Fruit fly (Drosophila melanogaster) whole organism, embryonic: ENCODE data around the gene yrt.

Source experiments
- Adf1 ChIP-seq: fragments of 200-800 bp; sonication (Bioruptor generic); IDR thresholded peaks from 2 replicates; pipeline ENCODE4 v1.3.6; 2022; ENCODE audit warnings: missing biosample characterization, missing genetic modification characterization
- Bgb ChIP-seq: fragments of 200-800 bp; sonication (Bioruptor generic); IDR thresholded peaks from 2 replicates; pipeline ENCODE4 v1.3.6; 2022; ENCODE audit warnings: missing biosample characterization, missing genetic modification characterization; ENCODE audit not compliant: partially characterized antibody
- CG10147 ChIP-seq: fragments of 200-800 bp; sonication (Bioruptor generic); optimal IDR thresholded peaks from 2 replicates; lab custom pipeline; 2019; ENCODE audit warnings: missing biosample characterization, mild to moderate bottlenecking, missing genetic modification characterization, moderate library complexity
- CG10274 ChIP-seq: fragments of 200-800 bp; sonication (Bioruptor generic); optimal IDR thresholded peaks from 3 replicates; lab custom pipeline; 2017; ENCODE audit warnings: missing biosample characterization, mild to moderate bottlenecking, missing genetic modification characterization
- CG12659 ChIP-seq: fragments of 200-800 bp; sonication (Bioruptor generic); optimal IDR thresholded peaks from 3 replicates; lab custom pipeline; 2017; ENCODE audit warnings: mild to moderate bottlenecking, missing biosample characterization, missing genetic modification reagents, missing genetic modification characterization
- CG14441 ChIP-seq: fragments of 200-800 bp; sonication (Bioruptor generic); IDR thresholded peaks from 2 replicates; pipeline ENCODE4 v1.3.6; 2022; ENCODE audit warnings: missing biosample characterization, missing genetic modification characterization
- CG15696 ChIP-seq: fragments of 200-800 bp; sonication (Bioruptor generic); optimal IDR thresholded peaks from 2 replicates; lab custom pipeline; 2019; ENCODE audit warnings: missing biosample characterization, mild to moderate bottlenecking, missing genetic modification characterization, moderate library complexity
- CG1603 ChIP-seq: fragments of 200-800 bp; sonication (Bioruptor generic); optimal IDR thresholded peaks from 2 replicates; lab custom pipeline; 2019; ENCODE audit warnings: missing biosample characterization, mild to moderate bottlenecking, missing genetic modification characterization, moderate library complexity
- CG17912 ChIP-seq: fragments of 200-800 bp; sonication (Bioruptor generic); optimal IDR thresholded peaks from 2 replicates; lab custom pipeline; 2018; ENCODE audit warnings: missing biosample characterization, mild to moderate bottlenecking, missing genetic modification characterization
- CG18619 ChIP-seq: fragments of 200-800 bp; sonication (Bioruptor generic); optimal IDR thresholded peaks from 3 replicates; lab custom pipeline; 2017; ENCODE audit warnings: missing biosample characterization, mild to moderate bottlenecking, missing genetic modification characterization
- CG2202 ChIP-seq: fragments of 200-800 bp; sonication (Bioruptor generic); optimal IDR thresholded peaks from 2 replicates; lab custom pipeline; 2018; ENCODE audit warnings: missing biosample characterization, mild to moderate bottlenecking, missing genetic modification characterization
- CG3995 ChIP-seq: fragments of 200-800 bp; sonication (Bioruptor generic); optimal IDR thresholded peaks from 3 replicates; lab custom pipeline; 2016; ENCODE audit warnings: missing biosample characterization, missing genetic modification characterization
- CG4360 ChIP-seq: fragments of 200-800 bp; sonication (Bioruptor generic); IDR thresholded peaks from 2 replicates; pipeline ENCODE4 v1.3.6; 2022; ENCODE audit warnings: missing biosample characterization, missing genetic modification characterization
- CG6813 ChIP-seq: fragments of 200-800 bp; sonication (Bioruptor generic); optimal IDR thresholded peaks from 2 replicates; lab custom pipeline; 2017; ENCODE audit warnings: missing biosample characterization, missing genetic modification characterization, mild to moderate bottlenecking, moderate library complexity, missing genetic modification reagents
- CG7745 ChIP-seq: fragments of 200-800 bp; sonication (Bioruptor generic); optimal IDR thresholded peaks from 2 replicates; lab custom pipeline; 2018; ENCODE audit warnings: missing biosample characterization, mild to moderate bottlenecking, missing genetic modification characterization, moderate library complexity
- CG7963 ChIP-seq: fragments of 200-800 bp; sonication (Bioruptor generic); IDR thresholded peaks from 3 replicates; pipeline ENCODE4 v1.3.6; 2022; ENCODE audit warnings: missing biosample characterization, missing genetic modification characterization; ENCODE audit not compliant: partially characterized antibody
- CG9437 ChIP-seq: fragments of 200-800 bp; sonication (Bioruptor generic); optimal IDR thresholded peaks from 2 replicates; lab custom pipeline; 2018; ENCODE audit warnings: missing biosample characterization, mild to moderate bottlenecking, missing genetic modification characterization
- CG9609 ChIP-seq: fragments of 200-800 bp; sonication (Bioruptor generic); optimal IDR thresholded peaks from 3 replicates; lab custom pipeline; 2016; ENCODE audit warnings: missing biosample characterization, missing genetic modification characterization
- CG9932 ChIP-seq: fragments of 200-800 bp; sonication (Bioruptor generic); IDR thresholded peaks from 2 replicates; pipeline ENCODE4 v1.3.6; 2022; ENCODE audit warnings: missing biosample characterization, missing genetic modification characterization
- CrebB ChIP-seq: fragments of 200-800 bp; sonication (Bioruptor generic); optimal IDR thresholded peaks from 3 replicates; lab custom pipeline; 2018; ENCODE audit warnings: missing biosample characterization, mild to moderate bottlenecking, missing genetic modification characterization
- Dad ChIP-seq: fragments of 200-800 bp; sonication (Bioruptor generic); optimal IDR thresholded peaks from 3 replicates; lab custom pipeline; 2016; ENCODE audit warnings: missing biosample characterization, missing genetic modification characterization
- Dref ChIP-seq: fragments of 200-800 bp; sonication (Bioruptor generic); IDR thresholded peaks from 2 replicates; pipeline ENCODE4 v1.3.6; 2022; ENCODE audit warnings: missing biosample characterization, missing genetic modification characterization
- Drgx ChIP-seq: fragments of 200-800 bp; sonication (Bioruptor generic); IDR thresholded peaks from 2 replicates; pipeline ENCODE4 v1.3.6; 2022; ENCODE audit warnings: missing biosample characterization, missing genetic modification characterization
- HHEX ChIP-seq: fragments of 200-800 bp; sonication (Bioruptor generic); optimal IDR thresholded peaks from 3 replicates; lab custom pipeline; 2017; ENCODE audit warnings: missing biosample characterization, mild to moderate bottlenecking, missing genetic modification characterization, missing genetic modification reagents
- Hr78 ChIP-seq, 2 experiments: fragments of 200-800 bp in 1 of 2; fragments of >200 bp in 1 of 2; sonication (Bioruptor generic) in 1 of 2; optimal IDR thresholded peaks; 2 replicates each; lab custom pipeline; 2017 to 2019; ENCODE audit warnings: missing biosample characterization in 2 of 2, missing genetic modification characterization in 2 of 2, mild to moderate bottlenecking in 1 of 2, moderate library complexity in 1 of 2
- Lhr ChIP-seq: fragments of 200-800 bp; sonication (Bioruptor generic); optimal IDR thresholded peaks from 3 replicates; lab custom pipeline; 2017; ENCODE audit warnings: mild to moderate bottlenecking, missing biosample characterization, missing genetic modification reagents, missing genetic modification characterization
- MBD-R2 ChIP-seq: fragments of 200-800 bp; sonication (Bioruptor generic); IDR thresholded peaks from 2 replicates; pipeline ENCODE4 v1.3.6; 2022; ENCODE audit warnings: missing biosample characterization, missing genetic modification characterization
- Myb ChIP-seq: fragments of 200-800 bp; sonication (Bioruptor generic); optimal IDR thresholded peaks from 2 replicates; lab custom pipeline; 2016; ENCODE audit warnings: missing biosample characterization, missing genetic modification characterization
- NfI ChIP-seq: fragments of 200-800 bp; sonication (Bioruptor generic); optimal IDR thresholded peaks from 3 replicates; lab custom pipeline; 2018; ENCODE audit warnings: missing biosample characterization, mild to moderate bottlenecking, missing genetic modification characterization, moderate library complexity
- Poxn ChIP-seq: fragments of 200-800 bp; sonication (Bioruptor generic); IDR thresholded peaks from 2 replicates; pipeline ENCODE4 v1.3.6; 2022; ENCODE audit warnings: missing biosample characterization, missing genetic modification characterization
- Ptx1 ChIP-seq: fragments of 200-800 bp; sonication (Bioruptor generic); IDR thresholded peaks from 2 replicates; pipeline ENCODE4 v1.3.6; 2022; ENCODE audit warnings: missing biosample characterization, missing genetic modification characterization
- Rfx ChIP-seq: fragments of 200-800 bp; sonication (Bioruptor generic); IDR thresholded peaks from 2 replicates; pipeline ENCODE4 v1.3.6; 2022; ENCODE audit warnings: missing biosample characterization, missing genetic modification characterization
- Trl ChIP-seq, 3 experiments: fragments of >200 bp in 2 of 3; fragments of 200-800 bp in 1 of 3; sonication (Bioruptor generic) in 1 of 3; optimal IDR thresholded peaks; 2 replicates in 1 of 3; 3 replicates in 2 of 3; lab custom pipeline; 2016 to 2017; ENCODE audit warnings: missing biosample characterization in 1 of 3, missing genetic modification characterization in 1 of 3
- Xbp1 ChIP-seq: fragments of 200-800 bp; sonication (Bioruptor generic); optimal IDR thresholded peaks from 3 replicates; lab custom pipeline; 2016; ENCODE audit warnings: missing biosample characterization, mild to moderate bottlenecking, missing genetic modification characterization
- crol ChIP-seq: fragments of 200-800 bp; sonication (Bioruptor generic); IDR thresholded peaks from 2 replicates; pipeline ENCODE4 v1.3.6; 2022; ENCODE audit warnings: missing biosample characterization, missing genetic modification characterization
- cwo ChIP-seq: fragments of 200-800 bp; sonication (Bioruptor generic); optimal IDR thresholded peaks from 3 replicates; lab custom pipeline; 2017; ENCODE audit warnings: missing biosample characterization, missing genetic modification characterization, mild to moderate bottlenecking, moderate library complexity, missing genetic modification reagents
- fd3F ChIP-seq: fragments of 200-800 bp; sonication (Bioruptor generic); optimal IDR thresholded peaks from 2 replicates; lab custom pipeline; 2018; ENCODE audit warnings: missing biosample characterization, mild to moderate bottlenecking, missing genetic modification characterization, moderate library complexity
- jing ChIP-seq: fragments of 200-800 bp; sonication (Bioruptor generic); optimal IDR thresholded peaks from 2 replicates; lab custom pipeline; 2018; ENCODE audit warnings: missing biosample characterization, mild to moderate bottlenecking, missing genetic modification characterization
- ken ChIP-seq: fragments of 200-800 bp; sonication (Bioruptor generic); IDR thresholded peaks from 3 replicates; pipeline ENCODE4 v1.3.6; 2022; ENCODE audit warnings: missing biosample characterization, missing genetic modification characterization
- lola ChIP-seq, 3 experiments: fragments of >200 bp in 2 of 3; fragments of 200-800 bp in 1 of 3; sonication (Bioruptor generic) in 1 of 3; optimal IDR thresholded peaks; 2 replicates each; lab custom pipeline; 2017 to 2019; ENCODE audit warnings: missing biosample characterization in 3 of 3, missing genetic modification characterization in 3 of 3, mild to moderate bottlenecking in 1 of 3, moderate library complexity in 1 of 3
- pan ChIP-seq, 4 experiments: fragments of >200 bp in 3 of 4; fragments of 200-800 bp in 1 of 4; sonication (Bioruptor generic) in 1 of 4; optimal IDR thresholded peaks in 3 of 4; IDR thresholded peaks in 1 of 4; 2 replicates each; pipeline versions ENCODE4 v1.3.6 to Lab custom; 2017 to 2022; ENCODE audit warnings: missing biosample characterization in 2 of 4, missing genetic modification characterization in 2 of 4, mixed read lengths in 1 of 4
- rib ChIP-seq: fragments of 200-800 bp; sonication (Bioruptor generic); IDR thresholded peaks from 2 replicates; pipeline ENCODE4 v1.3.6; 2022; ENCODE audit warnings: missing biosample characterization, missing genetic modification characterization
- row ChIP-seq: fragments of 200-800 bp; sonication (Bioruptor generic); IDR thresholded peaks from 3 replicates; pipeline ENCODE4 v1.3.6; 2022; ENCODE audit warnings: missing biosample characterization, missing genetic modification characterization
- sens-2 ChIP-seq: fragments of 200-800 bp; sonication (Bioruptor generic); IDR thresholded peaks from 2 replicates; pipeline ENCODE4 v1.3.6; 2022; ENCODE audit warnings: missing biosample characterization, missing genetic modification characterization
- sima ChIP-seq: fragments of 200-800 bp; sonication (Bioruptor generic); optimal IDR thresholded peaks from 2 replicates; lab custom pipeline; 2016; ENCODE audit warnings: missing biosample characterization, missing genetic modification characterization
- slbo ChIP-seq: fragments of 200-800 bp; sonication (Bioruptor generic); IDR thresholded peaks from 2 replicates; pipeline ENCODE4 v1.3.6; 2022; ENCODE audit warnings: missing biosample characterization, missing genetic modification characterization
- trh ChIP-seq: fragments of 200-800 bp; sonication (Bioruptor generic); optimal IDR thresholded peaks from 2 replicates; lab custom pipeline; 2016; ENCODE audit warnings: missing biosample characterization, missing genetic modification characterization
- zen2 ChIP-seq: fragments of 200-800 bp; sonication (Bioruptor generic); IDR thresholded peaks from 3 replicates; pipeline ENCODE4 v1.3.6; 2022; ENCODE audit warnings: missing biosample characterization, missing genetic modification characterization; ENCODE audit not compliant: partially characterized antibody
- zfh2 ChIP-seq: fragments of 200-800 bp; sonication (Bioruptor generic); optimal IDR thresholded peaks from 2 replicates; lab custom pipeline; 2016; ENCODE audit warnings: missing biosample characterization, missing genetic modification characterization

The yrt gene

DNA sequence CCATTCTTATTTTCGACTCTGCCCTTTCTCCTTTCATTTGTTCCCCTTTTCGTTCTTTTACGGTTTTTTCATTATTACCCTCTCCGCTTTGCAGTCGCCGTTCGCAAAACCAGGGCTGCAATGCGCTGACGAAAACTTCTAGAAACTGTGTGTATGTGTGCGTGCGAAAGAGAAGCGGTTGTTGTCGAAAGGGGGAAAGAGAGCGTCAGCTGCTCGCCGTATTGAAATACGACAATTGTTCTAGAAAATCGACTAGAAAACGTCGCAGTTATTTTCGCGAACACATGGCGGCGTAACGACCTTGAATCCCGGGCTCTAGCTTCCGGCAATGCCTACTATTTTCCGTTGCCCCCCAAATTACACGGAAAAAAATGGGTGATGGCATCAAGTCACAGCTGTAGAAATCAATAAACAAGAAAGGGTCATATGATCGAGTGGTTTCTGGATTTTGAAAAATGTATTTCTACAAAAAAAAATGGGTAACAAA is 52.1 kb downstream of the yrt start (continued):
- TF ChIP-seq CG18619 (GFP tag; lab: Kevin White, UChicago) (peak; percentile 16), CG2202 (tag; lab: Kevin White, UChicago) (no peak), CG6813 (GFP tag; lab: Kevin White, UChicago) (no peak), CG9437 (GFP tag; lab: Kevin White, UChicago) (no peak), CG9932 (GFP tag; lab: Robert Waterston, UW) (peak; percentile 39; the same call in 1 of the 2 replicates), Bgb (GFP tag; lab: Robert Waterston, UW) (no peak; the same call in 1 of the 2 replicates), Xbp1 (GFP tag; lab: Kevin White, UChicago) (no peak), CG15696 (no peak), pan (optimal IDR thresholded peaks at IDR 0.05; lab: Kevin White, UChicago) (no peak), pan (GFP tag; optimal IDR thresholded peaks at IDR 0.05 in 1 of 2, IDR thresholded peaks at IDR 0.05 in 1 of 2) (peak in 1 of 2 experiments; percentile 7), jing (GFP tag; lab: Kevin White, UChicago) (no peak), Myb (GFP tag; lab: Kevin White, UChicago) (no peak), sens-2 (no peak), ken (GFP tag; lab: Robert Waterston, UW) (no peak), CG4360 (GFP tag; lab: Robert Waterston, UW) (no peak), Dad (no peak), Ptx1 (GFP tag; lab: Robert Waterston, UW) (no peak), Lhr (GFP tag; lab: Kevin White, UChicago) (no peak), slbo (GFP tag; lab: Robert Waterston, UW) (peak; percentile 58), cwo (GFP tag; lab: Kevin White, UChicago) (no peak), Poxn (GFP tag; lab: Robert Waterston, UW) (no peak), HHEX (GFP tag; lab: Kevin White, UChicago) (peak; percentile 5), crol (GFP tag; lab: Robert Waterston, UW) (peak; percentile 46; the same call in 1 of the 2 replicates), Dref (GFP tag; lab: Robert Waterston, UW) (no peak), CG12659 (GFP tag; lab: Kevin White, UChicago) (no peak), CG9609 (GFP tag; lab: Kevin White, UChicago) (no peak), lola (GFP tag; optimal IDR thresholded peaks at IDR 0.05; lab: Kevin White, UChicago) (no peak), trh (GFP tag; lab: Kevin White, UChicago) (no peak), zfh2 (GFP tag; lab: Kevin White, UChicago) (no peak), zen2 (GFP tag; lab: Robert Waterston, UW) (no peak), row (peak; percentile 33; the same call in 1 of the 3 replicates), sima (GFP tag; lab: Kevin White, UChicago) (no peak), NfI (GFP tag; lab: Kevin White, UChicago) (no peak), MBD-R2 (GFP tag; lab: Robert Waterston, UW) (peak; percentile 30; the same call in 1 of the 2 replicates), Trl (optimal IDR thresholded peaks at IDR 0.05; lab: Kevin White, UChicago) (peak; percentile 43 to 62), Trl (GFP tag; optimal IDR thresholded peaks at IDR 0.05; lab: Kevin White, UChicago) (no peak), CrebB (no peak), CG7745 (tag; lab: Kevin White, UChicago) (no peak), CG14441 (GFP tag; lab: Robert Waterston, UW) (no peak), rib (peak; percentile 69; the same call in 1 of the 2 replicates), Rfx (GFP tag; lab: Robert Waterston, UW) (peak; percentile 46; the same call in 1 of the 2 replicates), Adf1 (peak; percentile 34), fd3F (GFP tag; lab: Kevin White, UChicago) (no peak), Drgx (no peak), Hr78 (GFP tag; optimal IDR thresholded peaks at IDR 0.05; lab: Kevin White, UChicago) (no peak), CG3995 (no peak), CG10147 (GFP tag; lab: Kevin White, UChicago) (no peak), CG17912 (GFP tag; lab: Kevin White, UChicago) (no peak), CG10274 (GFP tag; lab: Kevin White, UChicago) (no peak), CG7963 (GFP tag; lab: Robert Waterston, UW) (no peak), CG1603 (no peak)
